Worm (Caenorhabditis elegans) whole organism, L4 larva: Measurements from ENCODE around the gene C30G12.4.

Source experiments
- F26F4.8 ChIP-seq: fragments of 200-800 bp; sonication (Bioruptor generic); conservative IDR thresholded peaks from 2 replicates; pipeline ENCODE4 v1.3.6; 2022; ENCODE audit warnings: missing genetic modification characterization, missing compliant biosample characterization
- F37D6.2 ChIP-seq: sonication (generic microtip); optimal IDR thresholded peaks from 2 replicates; lab custom pipeline; 2016; ENCODE audit warnings: mild to moderate bottlenecking, missing genetic modification characterization, missing compliant biosample characterization
- F44E2.7 ChIP-seq: fragments of 200-800 bp; sonication (Bioruptor generic); IDR thresholded peaks from 2 replicates; pipeline ENCODE4 v2.1.2; 2022; ENCODE audit warnings: missing genetic modification characterization, missing compliant biosample characterization
- T20F7.1 ChIP-seq: fragments of 200-800 bp; sonication (Bioruptor generic); optimal IDR thresholded peaks from 2 replicates; lab custom pipeline; 2018; ENCODE audit warnings: mild to moderate bottlenecking, missing genetic modification characterization, missing compliant biosample characterization
- T26A8.4 ChIP-seq: fragments of 200-800 bp; sonication (Bioruptor generic); IDR thresholded peaks from 2 replicates; pipeline ENCODE4 v1.3.6; 2022; ENCODE audit warnings: missing genetic modification characterization, missing compliant biosample characterization
- Y105C5A.15 ChIP-seq: fragments of 200-800 bp; sonication (Bioruptor generic); IDR thresholded peaks from 2 replicates; pipeline ENCODE4 v1.3.6; 2022; ENCODE audit warnings: missing genetic modification characterization, missing compliant biosample characterization
- Y5F2A.4 ChIP-seq: fragments of 200-800 bp; sonication (Bioruptor generic); optimal IDR thresholded peaks from 2 replicates; lab custom pipeline; 2018; ENCODE audit warnings: mild to moderate bottlenecking, missing genetic modification characterization, missing compliant biosample characterization
- ZK546.5 ChIP-seq, 2 experiments: sonication (generic microtip); optimal IDR thresholded peaks; 2 replicates each; lab custom pipeline; 2017; ENCODE audit warnings: missing biosample characterization in 2 of 2, missing genetic modification characterization in 2 of 2
- aly-2 ChIP-seq: sonication (generic microtip); optimal IDR thresholded peaks from 2 replicates; lab custom pipeline; 2018; ENCODE audit warnings: missing biosample characterization, missing genetic modification characterization
- attf-4 ChIP-seq: sonication (generic microtip); optimal IDR thresholded peaks from 3 replicates; lab custom pipeline; 2017; ENCODE audit warnings: missing biosample characterization, missing genetic modification characterization
- ceh-20 ChIP-seq: fragments of 200-800 bp; sonication (Bioruptor generic); IDR thresholded peaks from 2 replicates; pipeline ENCODE4 v1.3.6; 2022; ENCODE audit warnings: missing genetic modification reagents, missing genetic modification characterization, missing compliant biosample characterization
- ceh-32 ChIP-seq: sonication (generic microtip); optimal IDR thresholded peaks from 2 replicates; lab custom pipeline; 2016; ENCODE audit warnings: mild to moderate bottlenecking, missing genetic modification characterization, missing compliant biosample characterization; ENCODE audit not compliant: poor library complexity
- ces-1 ChIP-seq: fragments of 150-350 bp; sonication (generic microtip); optimal IDR thresholded peaks from 4 replicates; lab custom pipeline; 2014; ENCODE audit warnings: missing biosample characterization, missing genetic modification reagents, missing genetic modification characterization
- ctbp-1 ChIP-seq: fragments of 200-800 bp; sonication (Bioruptor generic); IDR thresholded peaks from 2 replicates; pipeline ENCODE4 v1.3.6; 2022; ENCODE audit warnings: missing genetic modification reagents, missing genetic modification characterization, missing compliant biosample characterization
- daf-16 ChIP-seq, 3 experiments: sonication (generic microtip); optimal IDR thresholded peaks; 2 replicates each; lab custom pipeline; 2016 to 2017; ENCODE audit warnings: missing genetic modification characterization in 3 of 3, missing genetic modification reagents in 3 of 3, mild to moderate bottlenecking in 2 of 3, missing compliant biosample characterization in 2 of 3, missing biosample characterization in 1 of 3, moderate library complexity in 1 of 3
- daf-19 ChIP-seq: fragments of 200-800 bp; sonication (Bioruptor generic); conservative IDR thresholded peaks from 2 replicates; pipeline ENCODE4 v1.3.6; 2022; ENCODE audit warnings: missing genetic modification characterization, missing compliant biosample characterization
- dmd-6 ChIP-seq: fragments of 200-800 bp; sonication (Bioruptor generic); IDR thresholded peaks from 2 replicates; pipeline ENCODE4 v1.3.6; 2022; ENCODE audit warnings: missing genetic modification reagents, missing genetic modification characterization, missing compliant biosample characterization
- dpl-1 ChIP-seq: fragments of 150-350 bp; optimal IDR thresholded peaks from 2 replicates; lab custom pipeline; 2014; ENCODE audit warnings: missing biosample characterization, missing genetic modification reagents, missing genetic modification characterization
- dve-1 ChIP-seq: sonication (generic microtip); optimal IDR thresholded peaks from 2 replicates; lab custom pipeline; 2017; ENCODE audit warnings: antibody characterized with exemption, mild to moderate bottlenecking, missing genetic modification characterization, missing compliant biosample characterization; ENCODE audit not compliant: insufficient read depth
- egl-27 ChIP-seq: sonication (generic microtip); optimal IDR thresholded peaks from 3 replicates; lab custom pipeline; 2017; ENCODE audit warnings: missing biosample characterization, missing genetic modification reagents, missing genetic modification characterization
- egl-43 ChIP-seq: fragments of 200-800 bp; sonication (Bioruptor generic); IDR thresholded peaks from 2 replicates; pipeline ENCODE4 v1.3.6; 2022; ENCODE audit warnings: missing genetic modification reagents, missing genetic modification characterization, missing compliant biosample characterization
- fos-1 ChIP-seq: fragments of 150-350 bp; optimal IDR thresholded peaks from 2 replicates; lab custom pipeline; 2014; ENCODE audit warnings: missing biosample characterization, missing genetic modification characterization
- hif-1 ChIP-seq, 2 experiments: sonication (generic microtip); optimal IDR thresholded peaks; 2 replicates each; lab custom pipeline; 2016 to 2017; ENCODE audit warnings: missing compliant biosample characterization in 2 of 2, missing genetic modification characterization in 2 of 2, missing genetic modification reagents in 2 of 2, missing genotype in 2 of 2, mild to moderate bottlenecking in 1 of 2
- hlh-11 ChIP-seq: fragments of 200-800 bp; sonication (Bioruptor generic); optimal IDR thresholded peaks from 2 replicates; lab custom pipeline; 2018; ENCODE audit warnings: mild to moderate bottlenecking, missing genetic modification characterization, missing compliant biosample characterization
- hlh-30 ChIP-seq: sonication (generic microtip); optimal IDR thresholded peaks from 2 replicates; lab custom pipeline; 2017; ENCODE audit warnings: antibody characterized with exemption, mild to moderate bottlenecking, missing genetic modification characterization, missing compliant biosample characterization; ENCODE audit not compliant: insufficient read depth
- jun-1 ChIP-seq: fragments of 150-350 bp; optimal IDR thresholded peaks from 2 replicates; lab custom pipeline; 2014; ENCODE audit warnings: missing biosample characterization, missing genetic modification reagents, missing genetic modification characterization
- lin-15B ChIP-seq: fragments of 150-350 bp; sonication (generic microtip); optimal IDR thresholded peaks from 3 replicates; lab custom pipeline; 2014; ENCODE audit warnings: missing biosample characterization, missing genetic modification characterization
- lin-29 ChIP-seq: fragments of 200-800 bp; sonication (Bioruptor generic); IDR thresholded peaks from 2 replicates; pipeline ENCODE4 v1.3.6; 2022; ENCODE audit warnings: missing genetic modification reagents, missing genetic modification characterization, missing compliant biosample characterization
- lin-39 ChIP-seq: fragments of 150-350 bp; optimal IDR thresholded peaks from 2 replicates; lab custom pipeline; 2014; ENCODE audit warnings: missing biosample characterization, missing genetic modification reagents, missing genetic modification characterization
- lsy-2 ChIP-seq, 2 experiments: fragments of 150-350 bp in 1 of 2; sonication (generic microtip) in 1 of 2; optimal IDR thresholded peaks; 2 replicates each; lab custom pipeline; 2014 to 2017; ENCODE audit warnings: missing biosample characterization in 2 of 2, missing genetic modification characterization in 2 of 2
- madf-5 ChIP-seq, 2 experiments: fragments of 200-800 bp; sonication (Bioruptor generic); IDR thresholded peaks; 2 replicates each; pipeline ENCODE4 v1.3.6; 2022; ENCODE audit warnings: missing compliant biosample characterization in 2 of 2, missing genetic modification characterization in 2 of 2
- madf-9 ChIP-seq: fragments of 200-800 bp; sonication (Bioruptor generic); conservative IDR thresholded peaks from 2 replicates; pipeline ENCODE4 v1.3.6; 2022; ENCODE audit warnings: missing genetic modification reagents, missing genetic modification characterization, missing compliant biosample characterization
- mes-2 ChIP-seq: sonication (generic microtip); optimal IDR thresholded peaks from 2 replicates; lab custom pipeline; 2016; ENCODE audit warnings: missing genotype, mild to moderate bottlenecking, missing genetic modification characterization, missing compliant biosample characterization; ENCODE audit not compliant: poor library complexity, severe bottlenecking
- mxl-2 ChIP-seq: fragments of 200-800 bp; sonication (Bioruptor generic); conservative IDR thresholded peaks from 2 replicates; pipeline ENCODE4 v1.3.6; 2022; ENCODE audit warnings: missing genetic modification reagents, missing genetic modification characterization, missing compliant biosample characterization
- nhr-10 ChIP-seq: fragments of 150-350 bp; optimal IDR thresholded peaks from 2 replicates; lab custom pipeline; 2014; ENCODE audit warnings: missing biosample characterization, missing genetic modification characterization
- nhr-102 ChIP-seq: sonication (generic microtip); optimal IDR thresholded peaks from 2 replicates; lab custom pipeline; 2016; ENCODE audit warnings: mild to moderate bottlenecking, missing genetic modification characterization, moderate library complexity, missing compliant biosample characterization
- nhr-237 ChIP-seq: sonication (generic microtip); optimal IDR thresholded peaks from 2 replicates; lab custom pipeline; 2017; ENCODE audit warnings: missing biosample characterization, missing genetic modification characterization
- nhr-28 ChIP-seq: fragments of 150-350 bp; optimal IDR thresholded peaks from 2 replicates; lab custom pipeline; 2014; ENCODE audit warnings: missing biosample characterization, missing genetic modification characterization
- nhr-41 ChIP-seq: fragments of 200-800 bp; sonication (Bioruptor generic); IDR thresholded peaks from 2 replicates; pipeline ENCODE4 v1.3.6; 2022; ENCODE audit warnings: missing genetic modification reagents, missing genetic modification characterization, missing compliant biosample characterization
- nhr-42 ChIP-seq: fragments of 200-800 bp; sonication (Bioruptor generic); IDR thresholded peaks from 2 replicates; pipeline ENCODE4 v1.3.6; 2022; ENCODE audit warnings: missing genetic modification characterization, missing compliant biosample characterization
- nhr-76 ChIP-seq: fragments of 150-350 bp; optimal IDR thresholded peaks from 2 replicates; lab custom pipeline; 2014; ENCODE audit warnings: missing biosample characterization, missing genetic modification characterization
- pqm-1 ChIP-seq: sonication (generic microtip); optimal IDR thresholded peaks from 2 replicates; lab custom pipeline; 2017; ENCODE audit warnings: missing biosample characterization, missing genetic modification characterization
- rbr-2 ChIP-seq: sonication (generic microtip); optimal IDR thresholded peaks from 2 replicates; lab custom pipeline; 2016; ENCODE audit warnings: missing genotype, missing genetic modification characterization, missing compliant biosample characterization
- saeg-2 ChIP-seq: fragments of 200-800 bp; sonication (Bioruptor generic); IDR thresholded peaks from 2 replicates; pipeline ENCODE4 v1.3.6; 2022; ENCODE audit warnings: missing genetic modification reagents, missing genetic modification characterization, missing compliant biosample characterization
- set-16 ChIP-seq: fragments of 200-800 bp; sonication (Bioruptor generic); IDR thresholded peaks from 2 replicates; pipeline ENCODE4 v1.3.6; 2022; ENCODE audit warnings: missing genetic modification reagents, missing genetic modification characterization, missing compliant biosample characterization
- spr-1 ChIP-seq: sonication (generic microtip); optimal IDR thresholded peaks from 2 replicates; lab custom pipeline; 2016; ENCODE audit warnings: mild to moderate bottlenecking, missing genetic modification characterization, missing compliant biosample characterization
- tag-97 ChIP-seq: fragments of 200-800 bp; sonication (Bioruptor generic); IDR thresholded peaks from 2 replicates; pipeline ENCODE4 v1.3.6; 2022; ENCODE audit warnings: missing genetic modification characterization, missing compliant biosample characterization
- tra-1 ChIP-seq: fragments of 200-800 bp; sonication (Bioruptor generic); IDR thresholded peaks from 2 replicates; pipeline ENCODE4 v1.3.6; 2022; ENCODE audit warnings: missing genetic modification reagents, missing genetic modification characterization, missing compliant biosample characterization
- unc-62 ChIP-seq, 3 experiments: fragments of 150-350 bp in 1 of 3; sonication (generic microtip); optimal IDR thresholded peaks in 2 of 3; peaks in 1 of 3; 1 replicate in 1 of 3; 2 replicates in 2 of 3; lab custom pipeline; 2014 to 2017; ENCODE audit warnings: missing biosample characterization in 3 of 3, missing genetic modification characterization in 3 of 3, missing genetic modification reagents in 3 of 3, missing genotype in 1 of 3
- ztf-11 ChIP-seq: fragments of 150-350 bp; optimal IDR thresholded peaks from 2 replicates; lab custom pipeline; 2014; ENCODE audit warnings: missing biosample characterization, missing genetic modification characterization
- ztf-7 ChIP-seq: fragments of 150-350 bp; optimal IDR thresholded peaks from 2 replicates; lab custom pipeline; 2014; ENCODE audit warnings: missing biosample characterization, missing genetic modification characterization

The C30G12.4 gene

DNA sequence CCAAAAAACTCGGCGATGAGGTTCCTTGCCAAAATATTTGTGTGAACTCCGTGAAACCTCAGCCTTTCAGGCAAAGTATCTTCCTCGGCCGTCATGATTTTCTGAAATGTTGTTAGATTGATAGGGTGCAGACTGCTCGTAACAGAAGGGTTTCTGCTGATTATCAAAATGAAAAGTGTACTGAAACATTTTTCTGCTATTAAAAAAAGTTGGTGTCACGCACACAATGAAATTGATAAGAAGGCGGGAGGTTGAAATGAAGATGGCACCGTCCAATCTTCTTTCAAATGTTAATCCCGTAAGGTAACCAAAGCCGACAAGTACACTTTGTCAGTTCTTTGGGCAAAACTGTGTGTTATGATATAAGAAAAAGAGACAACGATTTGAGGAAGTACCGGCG is 25.0 kb upstream of the C30G12.4 start:
- TF ChIP-seq ztf-11 (tag; lab: Kevin White, UChicago) (no peak), hlh-11 (peak; percentile 53), tag-97 (no peak), attf-4 (tag; lab: Kevin White, UChicago) (no peak), tra-1 (GFP tag; lab: Robert Waterston, UW) (0 out of 2 replicates have a peak, but pooled peaks have one; percentile 39), ZK546.5 (tag; optimal IDR thresholded peaks at IDR 0.05; lab: Kevin White, UChicago) (no peak), nhr-41 (GFP tag; lab: Robert Waterston, UW) (no peak), T26A8.4 (GFP tag; lab: Robert Waterston, UW) (no peak), F26F4.8 (GFP tag; lab: Robert Waterston, UW) (no peak), ctbp-1 (GFP tag; lab: Robert Waterston, UW) (no peak), mes-2 (peak; percentile 26), madf-5 (GFP tag; IDR thresholded peaks at IDR 0.05; lab: Robert Waterston, UW) (no peak), dve-1 (tag; lab: Kevin White, UChicago) (peak; percentile 2), dpl-1 (GFP tag; lab: Kevin White, UChicago) (no peak), ztf-7 (tag; lab: Kevin White, UChicago) (no peak), T20F7.1 (GFP tag; lab: Kevin White, UChicago) (no peak), ces-1 (GFP tag; lab: Kevin White, UChicago) (no peak), rbr-2 (tag; lab: Kevin White, UChicago) (no peak), lin-15B (tag; lab: Kevin White, UChicago) (no peak), Y5F2A.4 (no peak), nhr-76 (tag; lab: Kevin White, UChicago) (no peak), F44E2.7 (GFP tag; lab: Robert Waterston, UW) (no peak), nhr-10 (tag; lab: Kevin White, UChicago) (no peak), fos-1 (tag; lab: Kevin White, UChicago) (no peak), hlh-30 (no peak), lsy-2 (tag; optimal IDR thresholded peaks at IDR 0.05; lab: Kevin White, UChicago) (no peak), daf-16 (GFP tag; optimal IDR thresholded peaks at IDR 0.05; lab: Kevin White, UChicago) (no peak), daf-16 (tag; optimal IDR thresholded peaks at IDR 0.05; lab: Kevin White, UChicago) (peak; percentile 39), ceh-32 (tag; lab: Kevin White, UChicago) (no peak), Y105C5A.15 (no peak), nhr-237 (tag; lab: Kevin White, UChicago) (no peak), jun-1 (no peak), dmd-6 (GFP tag; lab: Robert Waterston, UW) (peak; percentile 78), egl-43 (GFP tag; lab: Robert Waterston, UW) (no peak), set-16 (GFP tag; lab: Robert Waterston, UW) (no peak), nhr-42 (no peak), lin-39 (no peak), unc-62 (GFP tag; optimal IDR thresholded peaks at IDR 0.05 in 1 of 2; lab: Kevin White, UChicago) (no peak), unc-62 (tag; optimal IDR thresholded peaks at IDR 0.05; lab: Kevin White, UChicago) (no peak), mxl-2 (GFP tag; lab: Robert Waterston, UW) (no peak), lin-29 (GFP tag; lab: Robert Waterston, UW) (no peak), F37D6.2 (tag; lab: Kevin White, UChicago) (no peak), hif-1 (tag; optimal IDR thresholded peaks at IDR 0.05; lab: Kevin White, UChicago) (no peak), saeg-2 (no peak), spr-1 (tag; lab: Kevin White, UChicago) (no peak), aly-2 (tag; lab: Kevin White, UChicago) (no peak), ceh-20 (GFP tag; lab: Robert Waterston, UW) (no peak), nhr-102 (no peak), madf-9 (GFP tag; lab: Robert Waterston, UW) (no peak), egl-27 (tag; lab: Kevin White, UChicago) (no peak), daf-19 (no peak), nhr-28 (tag; lab: Kevin White, UChicago) (peak; percentile 28), pqm-1 (tag; lab: Kevin White, UChicago) (peak; percentile 1)
